Fruit fly (Drosophila melanogaster) whole organism, embryonic: ENCODE measurements around the gene CG17118.

ENCODE experiments used
- CG11247 ChIP-seq: fragments of 200-800 bp; sonication (Bioruptor generic); IDR thresholded peaks from 2 replicates; pipeline ENCODE4 v1.3.6; 2022; ENCODE audit warnings: missing biosample characterization, missing genetic modification characterization
- peb ChIP-seq: fragments of 200-800 bp; sonication (Bioruptor generic); IDR thresholded peaks from 2 replicates; pipeline ENCODE4 v1.3.6; 2022; ENCODE audit warnings: missing biosample characterization, missing genetic modification characterization
- pum ChIP-seq: fragments of 200-800 bp; sonication (Bioruptor generic); optimal IDR thresholded peaks from 2 replicates; lab custom pipeline; 2016; ENCODE audit warnings: missing biosample characterization, missing genetic modification characterization
- tgo ChIP-seq: fragments of 200-800 bp; sonication (Bioruptor generic); IDR thresholded peaks from 3 replicates; pipeline ENCODE4 v1.3.6; 2022; ENCODE audit warnings: missing biosample characterization, missing genetic modification characterization
- wek ChIP-seq: fragments of 200-800 bp; sonication (Bioruptor generic); optimal IDR thresholded peaks from 3 replicates; lab custom pipeline; 2018; ENCODE audit warnings: missing biosample characterization, mild to moderate bottlenecking, missing genetic modification characterization, moderate library complexity

dm6 chr2L:10706267-10706666, 23.8 kb upstream of the CG17118 start:
- TF ChIP-seq peb (GFP tag; lab: Robert Waterston, UW) (no peak), CG11247 (GFP tag; lab: Robert Waterston, UW) (no peak), tgo (GFP tag; lab: Robert Waterston, UW) (no peak), pum (GFP tag; lab: Kevin White, UChicago) (no peak), wek (GFP tag; lab: Kevin White, UChicago) (no peak)
